Worm (Caenorhabditis elegans) whole organism, L3 larva: ENCODE results near the gene B0495.9.

Experiments
- fkh-10 ChIP-seq: sonication (generic microtip); optimal IDR thresholded peaks from 2 replicates; lab custom pipeline; 2017; ENCODE audit warnings: missing biosample characterization, missing genetic modification reagents, missing genetic modification characterization
- nhr-76 ChIP-seq: fragments of 150-350 bp; sonication (generic microtip); optimal IDR thresholded peaks from 5 replicates; lab custom pipeline; 2014; ENCODE audit warnings: missing biosample characterization, missing genetic modification characterization
- tbx-2 ChIP-seq: sonication (generic microtip); optimal IDR thresholded peaks from 2 replicates; lab custom pipeline; 2016; ENCODE audit warnings: mild to moderate bottlenecking, missing genetic modification characterization, missing compliant biosample characterization
- unc-62 ChIP-seq: fragments of 150-350 bp; sonication (generic microtip); optimal IDR thresholded peaks from 4 replicates; lab custom pipeline; 2014; ENCODE audit warnings: missing biosample characterization, missing genetic modification reagents, missing genetic modification characterization

ce11 chrII:7681898-7682297, 26.6 kb downstream of the B0495.9 start, which contains the start of gene lin-26:
- TF ChIP-seq tbx-2 (tag; lab: Kevin White, UChicago) (no peak), unc-62 (GFP tag; lab: Kevin White, UChicago) (no peak), nhr-76 (tag; lab: Kevin White, UChicago) (no peak), fkh-10 (GFP tag; lab: Kevin White, UChicago) (no peak)
